Worm (Caenorhabditis elegans): ENCODE measurements around the gene C55C3.1.

The C55C3.1 gene

DNA sequence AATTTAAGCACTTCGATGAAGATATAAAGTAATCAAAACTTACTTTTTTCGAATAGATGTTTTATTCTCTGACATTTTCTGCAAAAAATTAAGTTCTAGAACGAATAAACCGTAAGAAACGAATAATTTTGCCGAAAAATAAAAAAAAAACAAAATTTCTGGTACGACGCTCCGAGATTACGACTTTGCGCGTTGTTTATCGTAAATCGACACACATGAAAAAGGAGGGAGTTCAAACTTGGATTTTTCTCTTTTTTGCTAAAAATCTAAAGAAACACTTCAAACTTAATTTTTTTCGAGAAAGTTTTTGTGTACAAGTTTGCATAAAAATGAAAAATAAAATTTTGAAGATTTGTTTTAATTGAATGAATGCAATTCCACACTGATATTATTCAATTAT lies 22.7 kb downstream of the C55C3.1 start, which contains the start of gene H35B03.2 (continued):
- TF ChIP-seq daf-16 (GFP tag; optimal IDR thresholded peaks at IDR 0.05) (no peak), daf-16 (tag; optimal IDR thresholded peaks at IDR 0.05) (no peak), ztf-11 (tag; optimal IDR thresholded peaks at IDR 0.05) (no peak), nhr-11 (tag; optimal IDR thresholded peaks at IDR 0.05) (no peak), fkh-10 (GFP tag; optimal IDR thresholded peaks at IDR 0.05) (no peak), tra-1 (GFP tag; IDR thresholded peaks at IDR 0.05) (no peak), gei-8 (GFP tag; optimal IDR thresholded peaks at IDR 0.05) (no peak), F10B5.3 (tag; optimal IDR thresholded peaks at IDR 0.05) (no peak), egl-27 (tag; optimal IDR thresholded peaks at IDR 0.05) (no peak), Y5F2A.4 (GFP tag; optimal IDR thresholded peaks at IDR 0.05) (no peak), tag-97 (GFP tag; IDR thresholded peaks at IDR 0.05) (no peak), unc-39 (tag; optimal IDR thresholded peaks at IDR 0.05) (no peak), F37D6.2 (tag; optimal IDR thresholded peaks at IDR 0.05) (no peak), Y75B8A.6 (GFP tag; IDR thresholded peaks at IDR 0.05) (no peak), nhr-41 (GFP tag; IDR thresholded peaks at IDR 0.05) (no peak), skn-1 (tag; optimal IDR thresholded peaks at IDR 0.05) (no peak), T26A8.4 (GFP tag; IDR thresholded peaks at IDR 0.05) (no peak), spr-1 (tag; optimal IDR thresholded peaks at IDR 0.05) (no peak), nhr-111 (GFP tag; optimal IDR thresholded peaks at IDR 0.05) (no peak), lin-1 (GFP tag; IDR thresholded peaks at IDR 0.05) (no peak), aly-2 (tag; optimal IDR thresholded peaks at IDR 0.05) (no peak), ceh-28 (tag; optimal IDR thresholded peaks at IDR 0.05) (no peak)

ce11 chrIV:5734720-5735119 lies 25.8 kb downstream of the C55C3.1 start, which contains the start of gene cpg-18:
Gene cpg-18 (plus strand): TSS chrIV:5735020.
- no peak for TF ChIP-seq nhr-41 (GFP tag; IDR thresholded peaks at IDR 0.05)
- no peak for TF ChIP-seq arid-1 (GFP tag; conservative IDR thresholded peaks at IDR 0.05)
- TF ChIP-seq lin-15B (tag; optimal IDR thresholded peaks at IDR 0.05), result no peak
- TF ChIP-seq egl-43 (GFP tag; IDR thresholded peaks at IDR 0.05), result no peak
- TF ChIP-seq ama-1 (optimal IDR thresholded peaks at IDR 0.05), result no peak
- no peak for TF ChIP-seq Y48G9A.11 (GFP tag; IDR thresholded peaks at IDR 0.05)
- no peak for TF ChIP-seq lin-1 (GFP tag; IDR thresholded peaks at IDR 0.05)
- no peak for TF ChIP-seq lim-7 (GFP tag; IDR thresholded peaks at IDR 0.05)
- no peak for TF ChIP-seq F26F4.8 (GFP tag; conservative IDR thresholded peaks at IDR 0.05)
- TF ChIP-seq lin-38 (GFP tag; IDR thresholded peaks at IDR 0.05), result no peak
- no peak for TF ChIP-seq ceh-32 (tag; optimal IDR thresholded peaks at IDR 0.05; ENCODE audit: poor library complexity)
- TF ChIP-seq ceh-62 (tag; optimal IDR thresholded peaks at IDR 0.05), result no peak
- no peak for TF ChIP-seq mep-1 (tag; optimal IDR thresholded peaks at IDR 0.05)
- no peak for TF ChIP-seq set-16 (GFP tag; IDR thresholded peaks at IDR 0.05)
- no peak for TF ChIP-seq cey-2 (tag; optimal IDR thresholded peaks at IDR 0.05; ENCODE audit: borderline replicate concordance, insufficient read depth)
- TF ChIP-seq daf-12 (tag; optimal IDR thresholded peaks at IDR 0.05), result no peak
- TF ChIP-seq unc-62 (GFP tag; optimal IDR thresholded peaks at IDR 0.05 in 1 of 2), result no peak
- TF ChIP-seq unc-62 (tag; optimal IDR thresholded peaks at IDR 0.05), result no peak
- TF ChIP-seq php-3 (GFP tag; IDR thresholded peaks at IDR 0.05), result no peak

DNA sequence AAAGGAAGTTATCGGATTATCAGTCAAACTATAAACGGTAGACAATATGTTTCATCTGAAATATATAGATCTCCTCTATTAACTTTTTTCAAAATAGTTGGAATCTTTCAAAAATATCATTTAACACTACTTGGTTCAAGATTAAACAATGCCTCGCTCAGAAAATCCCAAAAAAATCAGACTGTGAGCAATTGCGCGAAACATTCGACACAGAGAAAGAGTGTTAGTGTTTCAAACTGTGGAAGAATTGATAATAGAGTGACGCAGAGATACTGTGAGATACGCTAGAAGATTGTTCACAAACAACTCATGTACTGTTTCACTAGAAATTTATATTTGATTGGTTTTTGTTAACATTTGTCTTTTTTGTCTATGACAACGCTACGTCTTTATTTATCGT lies 32.1 kb downstream of the C55C3.1 start, which contains the start of gene chil-11:
Gene chil-11, plus strand, starts transcription at position 301 of the 400 bp plus-strand sequence.
- TF ChIP-seq T26A8.4 (GFP tag; IDR thresholded peaks at IDR 0.05), result no peak
- TF ChIP-seq snpc-4 (tag; optimal IDR thresholded peaks at IDR 0.05), result no peak
- TF ChIP-seq R02D3.7 (tag; optimal IDR thresholded peaks at IDR 0.05), result no peak
- TF ChIP-seq nhr-48 (tag; optimal IDR thresholded peaks at IDR 0.05), result no peak
- TF ChIP-seq gei-8 (GFP tag; optimal IDR thresholded peaks at IDR 0.05), result no peak
- no peak for TF ChIP-seq egl-43 (GFP tag; IDR thresholded peaks at IDR 0.05)
- no peak for TF ChIP-seq unc-39 (tag; optimal IDR thresholded peaks at IDR 0.05)
- TF ChIP-seq ceh-28 (tag; optimal IDR thresholded peaks at IDR 0.05), result no peak
- no peak for TF ChIP-seq ceh-62 (tag; optimal IDR thresholded peaks at IDR 0.05)
- TF ChIP-seq ZK337.2 (GFP tag; IDR thresholded peaks at IDR 0.05), result no peak
- TF ChIP-seq F10B5.3 (tag; optimal IDR thresholded peaks at IDR 0.05), result no peak
- TF ChIP-seq spr-3 (GFP tag; optimal IDR thresholded peaks at IDR 0.05), result no peak
- TF ChIP-seq ctbp-1 (GFP tag; IDR thresholded peaks at IDR 0.05), result no peak
- TF ChIP-seq nhr-25 (tag; optimal IDR thresholded peaks at IDR 0.05; ENCODE audit: borderline replicate concordance, insufficient read depth), result no peak
- TF ChIP-seq skn-1 (tag; optimal IDR thresholded peaks at IDR 0.05), result no peak
- no peak for TF ChIP-seq jun-1 (tag; optimal IDR thresholded peaks at IDR 0.05)
- TF ChIP-seq mdt-29 (GFP tag; IDR thresholded peaks at IDR 0.05), result no peak
- no peak for TF ChIP-seq spr-1 (tag; optimal IDR thresholded peaks at IDR 0.05)
- no peak for TF ChIP-seq dve-1 (tag; optimal IDR thresholded peaks at IDR 0.05; ENCODE audit: insufficient read depth)
- no peak for TF ChIP-seq tag-97 (GFP tag; IDR thresholded peaks at IDR 0.05)
